Fruit fly (Drosophila melanogaster) whole organism, embryonic: ENCODE data around the gene Alp10.
A peak's percentile ranks its signal among the peaks of the same experiment; 100 is the strongest.

Experiments
- Antp ChIP-seq: fragments of 200-800 bp; sonication (Bioruptor generic); optimal IDR thresholded peaks from 3 replicates; lab custom pipeline; 2016; ENCODE audit warnings: missing biosample characterization, missing genetic modification characterization
- CG10267 ChIP-seq: fragments of 200-800 bp; sonication (Bioruptor generic); optimal IDR thresholded peaks from 2 replicates; lab custom pipeline; 2018; ENCODE audit warnings: missing biosample characterization, mild to moderate bottlenecking, missing genetic modification characterization, moderate library complexity
- CG11504 ChIP-seq: fragments of 200-800 bp; sonication (Bioruptor generic); optimal IDR thresholded peaks from 3 replicates; lab custom pipeline; 2019; ENCODE audit warnings: missing biosample characterization, mild to moderate bottlenecking, missing genetic modification characterization, moderate library complexity
- CG13287 ChIP-seq: fragments of 200-800 bp; sonication (Bioruptor generic); IDR thresholded peaks from 2 replicates; pipeline ENCODE4 v1.3.6; 2022; ENCODE audit warnings: missing biosample characterization, missing genetic modification characterization; ENCODE audit not compliant: partially characterized antibody
- CG17328 ChIP-seq: fragments of 200-800 bp; sonication (Bioruptor generic); IDR thresholded peaks from 2 replicates; pipeline ENCODE4 v1.3.6; 2022; ENCODE audit warnings: missing biosample characterization, missing genetic modification characterization
- CG18476 ChIP-seq: fragments of 200-800 bp; sonication (Bioruptor generic); optimal IDR thresholded peaks from 2 replicates; lab custom pipeline; 2016; ENCODE audit warnings: missing biosample characterization, mild to moderate bottlenecking, missing genetic modification characterization
- CG2678 ChIP-seq: fragments of 200-800 bp; sonication (Bioruptor generic); optimal IDR thresholded peaks from 3 replicates; lab custom pipeline; 2019; ENCODE audit warnings: missing biosample characterization, mild to moderate bottlenecking, missing genetic modification characterization, moderate library complexity
- CG3163 ChIP-seq: fragments of 200-800 bp; sonication (Bioruptor generic); optimal IDR thresholded peaks from 3 replicates; lab custom pipeline; 2016; ENCODE audit warnings: missing biosample characterization, missing genetic modification characterization
- CG4707 ChIP-seq: fragments of 200-800 bp; sonication (Bioruptor generic); optimal IDR thresholded peaks from 2 replicates; lab custom pipeline; 2018; ENCODE audit warnings: missing biosample characterization, mild to moderate bottlenecking, missing genetic modification characterization, moderate library complexity
- CG6791 ChIP-seq: fragments of 200-800 bp; sonication (Bioruptor generic); IDR thresholded peaks from 3 replicates; pipeline ENCODE4 v1.3.6; 2022; ENCODE audit warnings: missing biosample characterization, missing genetic modification characterization; ENCODE audit not compliant: partially characterized antibody
- CG7786 ChIP-seq: fragments of 200-800 bp; sonication (Bioruptor generic); optimal IDR thresholded peaks from 2 replicates; lab custom pipeline; 2016; ENCODE audit warnings: missing biosample characterization, missing genetic modification characterization
- CG9876 ChIP-seq: fragments of 200-800 bp; sonication (Bioruptor generic); optimal IDR thresholded peaks from 2 replicates; lab custom pipeline; 2016; ENCODE audit warnings: missing biosample characterization, missing genetic modification characterization
- CTCF ChIP-seq: fragments of 200-800 bp; sonication (Bioruptor generic); optimal IDR thresholded peaks from 2 replicates; lab custom pipeline; 2017; ENCODE audit warnings: missing biosample characterization, mild to moderate bottlenecking, missing genetic modification characterization, moderate library complexity
- Chrac-16 ChIP-seq: fragments of 200-800 bp; sonication (Bioruptor generic); optimal IDR thresholded peaks from 3 replicates; lab custom pipeline; 2016; ENCODE audit warnings: missing biosample characterization, missing genetic modification characterization
- HLH3B ChIP-seq: fragments of 200-800 bp; sonication (Bioruptor generic); IDR thresholded peaks from 2 replicates; pipeline ENCODE4 v1.3.6; 2022; ENCODE audit warnings: missing biosample characterization, missing genetic modification characterization
- Hey ChIP-seq: fragments of 200-800 bp; sonication (Bioruptor generic); optimal IDR thresholded peaks from 3 replicates; lab custom pipeline; 2018; ENCODE audit warnings: missing biosample characterization, mild to moderate bottlenecking, missing genetic modification characterization
- Hr3 ChIP-seq: fragments of 200-800 bp; sonication (Bioruptor generic); optimal IDR thresholded peaks from 3 replicates; lab custom pipeline; 2016; ENCODE audit warnings: missing biosample characterization, missing genetic modification characterization
- Myb ChIP-seq: fragments of 200-800 bp; sonication (Bioruptor generic); optimal IDR thresholded peaks from 2 replicates; lab custom pipeline; 2016; ENCODE audit warnings: missing biosample characterization, missing genetic modification characterization
- NFAT ChIP-seq: fragments of 200-800 bp; sonication (Bioruptor generic); IDR thresholded peaks from 2 replicates; pipeline ENCODE4 v1.3.6; 2022; ENCODE audit warnings: missing biosample characterization, missing genetic modification characterization
- Nf-YA ChIP-seq: fragments of 200-800 bp; sonication (Bioruptor generic); IDR thresholded peaks from 2 replicates; pipeline ENCODE4 v1.3.6; 2022; ENCODE audit warnings: missing biosample characterization, missing genetic modification characterization
- Oaz ChIP-seq: fragments of 200-800 bp; sonication (Bioruptor generic); IDR thresholded peaks from 2 replicates; pipeline ENCODE4 v1.3.6; 2022; ENCODE audit warnings: missing biosample characterization, missing genetic modification characterization
- Ravus ChIP-seq: fragments of 200-800 bp; sonication (Bioruptor generic); IDR thresholded peaks from 2 replicates; pipeline ENCODE4 v1.3.6; 2022; ENCODE audit warnings: missing biosample characterization, missing genetic modification characterization
- Sin3A ChIP-seq: fragments of >200 bp; optimal IDR thresholded peaks from 2 replicates; lab custom pipeline; 2018
- Sry-δ ChIP-seq: fragments of 200-800 bp; sonication (Bioruptor generic); optimal IDR thresholded peaks from 2 replicates; lab custom pipeline; 2016; ENCODE audit warnings: missing biosample characterization, missing genetic modification characterization
- Taf1 ChIP-seq: fragments of 200-800 bp; sonication (Bioruptor generic); IDR thresholded peaks from 2 replicates; pipeline ENCODE4 v1.3.6; 2022; ENCODE audit warnings: missing biosample characterization, missing genetic modification characterization
- Usf ChIP-seq: fragments of 200-800 bp; sonication (Bioruptor generic); optimal IDR thresholded peaks from 2 replicates; lab custom pipeline; 2017; ENCODE audit warnings: missing genotype, missing biosample characterization, missing genetic modification characterization
- aop ChIP-seq: fragments of 200-800 bp; sonication (Bioruptor generic); IDR thresholded peaks from 2 replicates; pipeline ENCODE4 v1.3.6; 2022; ENCODE audit warnings: missing biosample characterization, missing genetic modification characterization
- ara ChIP-seq: fragments of 200-800 bp; sonication (Bioruptor generic); IDR thresholded peaks from 2 replicates; pipeline ENCODE4 v1.3.6; 2022; ENCODE audit warnings: missing biosample characterization, missing genetic modification characterization
- bbx ChIP-seq: fragments of 200-800 bp; sonication (Bioruptor generic); IDR thresholded peaks from 2 replicates; pipeline ENCODE4 v1.3.6; 2022; ENCODE audit warnings: missing biosample characterization, missing genetic modification characterization; ENCODE audit not compliant: partially characterized antibody
- br ChIP-seq: fragments of >200 bp; optimal IDR thresholded peaks from 2 replicates; lab custom pipeline; 2017
- cad ChIP-seq: fragments of >200 bp; optimal IDR thresholded peaks from 2 replicates; lab custom pipeline; 2017; ENCODE audit warnings: missing biosample characterization, missing genetic modification characterization
- chn ChIP-seq: fragments of 200-800 bp; sonication (Bioruptor generic); optimal IDR thresholded peaks from 2 replicates; lab custom pipeline; 2016; ENCODE audit warnings: missing biosample characterization, missing genetic modification characterization
- dm ChIP-seq: fragments of 200-800 bp; sonication (Bioruptor generic); optimal IDR thresholded peaks from 3 replicates; lab custom pipeline; 2016; ENCODE audit warnings: missing biosample characterization, missing genetic modification characterization
- emc ChIP-seq: fragments of 200-800 bp; sonication (Bioruptor generic); optimal IDR thresholded peaks from 2 replicates; lab custom pipeline; 2016; ENCODE audit warnings: missing biosample characterization, missing genetic modification characterization
- ewg ChIP-seq: fragments of 200-800 bp; sonication (Bioruptor generic); optimal IDR thresholded peaks from 3 replicates; lab custom pipeline; 2017; ENCODE audit warnings: mild to moderate bottlenecking, missing biosample characterization, missing genetic modification reagents, missing genetic modification characterization
- grau ChIP-seq: fragments of 200-800 bp; optimal IDR thresholded peaks from 3 replicates; lab custom pipeline; 2019; ENCODE audit warnings: missing biosample characterization, mild to moderate bottlenecking, missing genetic modification characterization, moderate library complexity
- grn ChIP-seq: fragments of 200-800 bp; sonication (Bioruptor generic); optimal IDR thresholded peaks from 3 replicates; lab custom pipeline; 2017; ENCODE audit warnings: missing biosample characterization, missing genetic modification characterization
- hb ChIP-seq: fragments of 200-800 bp; sonication (Bioruptor generic); IDR thresholded peaks from 3 replicates; pipeline ENCODE4 v1.3.6; 2022; ENCODE audit warnings: missing biosample characterization, missing genetic modification characterization; ENCODE audit not compliant: partially characterized antibody
- knrl ChIP-seq: fragments of 200-800 bp; sonication (Bioruptor generic); IDR thresholded peaks from 3 replicates; pipeline ENCODE4 v1.3.6; 2022; ENCODE audit warnings: missing biosample characterization, missing genetic modification characterization; ENCODE audit not compliant: partially characterized antibody
- lab ChIP-seq: fragments of 200-800 bp; sonication (Bioruptor generic); optimal IDR thresholded peaks from 3 replicates; lab custom pipeline; 2017; ENCODE audit warnings: missing biosample characterization, missing genetic modification characterization, mild to moderate bottlenecking, moderate library complexity, missing genetic modification reagents
- mld ChIP-seq: fragments of 200-800 bp; sonication (Bioruptor generic); IDR thresholded peaks from 3 replicates; pipeline ENCODE4 v1.3.6; 2022; ENCODE audit warnings: missing biosample characterization, missing genetic modification characterization; ENCODE audit not compliant: partially characterized antibody
- phol ChIP-seq: fragments of 200-800 bp; sonication (Bioruptor generic); optimal IDR thresholded peaks from 3 replicates; lab custom pipeline; 2018; ENCODE audit warnings: missing biosample characterization, mild to moderate bottlenecking, missing genetic modification characterization, moderate library complexity
- pita ChIP-seq: fragments of 200-800 bp; sonication (Bioruptor generic); optimal IDR thresholded peaks from 2 replicates; lab custom pipeline; 2017; ENCODE audit warnings: missing biosample characterization, mild to moderate bottlenecking, missing genetic modification characterization
- pum ChIP-seq: fragments of 200-800 bp; sonication (Bioruptor generic); optimal IDR thresholded peaks from 2 replicates; lab custom pipeline; 2016; ENCODE audit warnings: missing biosample characterization, missing genetic modification characterization
- scrt ChIP-seq: fragments of 200-800 bp; sonication (Bioruptor generic); optimal IDR thresholded peaks from 2 replicates; lab custom pipeline; 2018; ENCODE audit warnings: missing biosample characterization, mild to moderate bottlenecking, missing genetic modification characterization, moderate library complexity
- slou ChIP-seq: fragments of 200-800 bp; sonication (Bioruptor generic); optimal IDR thresholded peaks from 3 replicates; lab custom pipeline; 2016; ENCODE audit warnings: missing biosample characterization, missing genetic modification characterization
- slp2 ChIP-seq: fragments of 200-800 bp; sonication (Bioruptor generic); optimal IDR thresholded peaks from 2 replicates; lab custom pipeline; 2016; ENCODE audit warnings: missing biosample characterization, missing genetic modification characterization
- sob ChIP-seq: fragments of 200-800 bp; sonication (Bioruptor generic); IDR thresholded peaks from 2 replicates; pipeline ENCODE4 v1.3.6; 2022; ENCODE audit warnings: missing biosample characterization, missing genetic modification characterization
- stwl ChIP-seq: fragments of 200-800 bp; sonication (Bioruptor generic); optimal IDR thresholded peaks from 3 replicates; lab custom pipeline; 2018; ENCODE audit warnings: missing biosample characterization, mild to moderate bottlenecking, missing genetic modification characterization, moderate library complexity
- tll ChIP-seq, 2 experiments: fragments of 200-800 bp in 1 of 2; fragments of >200 bp in 1 of 2; sonication (Bioruptor generic) in 1 of 2; optimal IDR thresholded peaks; 2 replicates each; lab custom pipeline; 2017 to 2019; ENCODE audit warnings: missing biosample characterization in 2 of 2, missing genetic modification characterization in 2 of 2, mild to moderate bottlenecking in 1 of 2, moderate library complexity in 1 of 2
- twi ChIP-seq: fragments of 200-800 bp; optimal IDR thresholded peaks from 2 replicates; lab custom pipeline; 2019; ENCODE audit warnings: missing biosample characterization, mild to moderate bottlenecking, missing genetic modification characterization, moderate library complexity
- zen2 ChIP-seq: fragments of 200-800 bp; sonication (Bioruptor generic); IDR thresholded peaks from 3 replicates; pipeline ENCODE4 v1.3.6; 2022; ENCODE audit warnings: missing biosample characterization, missing genetic modification characterization; ENCODE audit not compliant: partially characterized antibody

Alp10 gene

dm6 chr3L:5603860-5604415 lies 8.9 kb upstream of the Alp10 start, which contains the start of gene TM9SF3 (continued):
- TF ChIP-seq Myb (peak; percentile 8), scrt (GFP tag; lab: Kevin White, UChicago) (no peak), grn (no peak), CG13287 (GFP tag; lab: Robert Waterston, UW) (peak; percentile 89), sob (GFP tag; lab: Robert Waterston, UW) (no peak), aop (GFP tag; lab: Robert Waterston, UW) (no peak), Taf1 (no peak), slou (GFP tag; lab: Kevin White, UChicago) (no peak), Antp (no peak), CG11504 (no peak), knrl (peak; percentile 89), CG17328 (GFP tag; lab: Robert Waterston, UW) (no peak), phol (tag; lab: Kevin White, UChicago) (peak; percentile 51), pum (GFP tag; lab: Kevin White, UChicago) (no peak), hb (peak; percentile 85), CG4707 (GFP tag; lab: Kevin White, UChicago) (no peak), CG6791 (GFP tag; lab: Robert Waterston, UW) (peak; percentile 88), Hr3 (GFP tag; lab: Kevin White, UChicago) (peak; percentile 33), stwl (tag; lab: Kevin White, UChicago) (peak; percentile 39), bbx (GFP tag; lab: Robert Waterston, UW) (peak; percentile 84), mld (peak; percentile 65), br (lab: Kevin White, UChicago) (no peak), cad (GFP tag; lab: Kevin White, UChicago) (no peak), CG10267 (tag; lab: Kevin White, UChicago) (peak; percentile 24), CTCF (GFP tag; lab: Kevin White, UChicago) (peak; percentile 13), tll (GFP tag; optimal IDR thresholded peaks at IDR 0.05; lab: Kevin White, UChicago) (peak in 1 of 2 experiments; percentile 57), pita (GFP tag; lab: Kevin White, UChicago) (no peak), Nf-YA (GFP tag; lab: Robert Waterston, UW) (no peak), slp2 (GFP tag; lab: Kevin White, UChicago) (no peak), CG3163 (GFP tag; lab: Kevin White, UChicago) (no peak), Usf (GFP tag; lab: Kevin White, UChicago) (no peak), Chrac-16 (GFP tag; lab: Kevin White, UChicago) (no peak), Hey (tag; lab: Kevin White, UChicago) (no peak), CG7786 (GFP tag; lab: Kevin White, UChicago) (no peak), emc (GFP tag; lab: Kevin White, UChicago) (no peak), ewg (no peak), twi (tag; lab: Kevin White, UChicago) (no peak), Ravus (GFP tag; lab: Robert Waterston, UW) (no peak), grau (tag; lab: Kevin White, UChicago) (no peak), ara (GFP tag; lab: Robert Waterston, UW) (no peak), CG9876 (GFP tag; lab: Kevin White, UChicago) (no peak), Sry-δ (GFP tag; lab: Kevin White, UChicago) (peak; percentile 86), lab (GFP tag; lab: Kevin White, UChicago) (no peak), NFAT (GFP tag; lab: Robert Waterston, UW) (0 out of 2 replicates have a peak, but pooled peaks have one; percentile 31), HLH3B (GFP tag; lab: Robert Waterston, UW) (no peak), zen2 (GFP tag; lab: Robert Waterston, UW) (peak; percentile 81), dm (GFP tag; lab: Kevin White, UChicago) (peak; percentile 2), chn (GFP tag; lab: Kevin White, UChicago) (peak; percentile 20), CG18476 (GFP tag; lab: Kevin White, UChicago) (peak; percentile 2), Oaz (GFP tag; lab: Robert Waterston, UW) (no peak), Sin3A (lab: Kevin White, UChicago) (peak; percentile 92), CG2678 (tag; lab: Kevin White, UChicago) (no peak)
